Worm (Caenorhabditis elegans) whole organism, L4 larva: Measurements from ENCODE around the gene gop-3.

Experiments
- F10B5.3 ChIP-seq: sonication (generic microtip); optimal IDR thresholded peaks from 2 replicates; lab custom pipeline; 2016; ENCODE audit warnings: mild to moderate bottlenecking, missing genetic modification characterization, missing compliant biosample characterization
- F49E8.2 ChIP-seq: sonication (generic microtip); optimal IDR thresholded peaks from 2 replicates; lab custom pipeline; 2016; ENCODE audit warnings: missing compliant biosample characterization, mild to moderate bottlenecking, missing genetic modification characterization, borderline replicate concordance
- aly-2 ChIP-seq: sonication (generic microtip); optimal IDR thresholded peaks from 2 replicates; lab custom pipeline; 2018; ENCODE audit warnings: missing biosample characterization, missing genetic modification characterization
- ama-1 ChIP-seq: fragments of 150-350 bp; optimal IDR thresholded peaks from 2 replicates; lab custom pipeline; 2014; ENCODE audit warnings: inconsistent platforms, mixed read lengths
- ces-1 ChIP-seq: fragments of 150-350 bp; sonication (generic microtip); optimal IDR thresholded peaks from 4 replicates; lab custom pipeline; 2014; ENCODE audit warnings: missing biosample characterization, missing genetic modification reagents, missing genetic modification characterization
- jun-1 ChIP-seq: fragments of 150-350 bp; optimal IDR thresholded peaks from 2 replicates; lab custom pipeline; 2014; ENCODE audit warnings: missing biosample characterization, missing genetic modification reagents, missing genetic modification characterization
- lin-13 ChIP-seq: fragments of 150-350 bp; optimal IDR thresholded peaks from 2 replicates; lab custom pipeline; 2014; ENCODE audit warnings: missing biosample characterization, missing genetic modification reagents, missing genetic modification characterization
- mdt-29 ChIP-seq: fragments of 200-800 bp; sonication (Bioruptor generic); IDR thresholded peaks from 2 replicates; pipeline ENCODE4 v1.3.6; 2022; ENCODE audit warnings: missing genetic modification reagents, missing genetic modification characterization, missing compliant biosample characterization
- pha-4 ChIP-seq, 2 experiments: fragments of 150-350 bp in 1 of 2; fragments of 200-800 bp in 1 of 2; sonication (Bioruptor generic) in 1 of 2; IDR thresholded peaks in 1 of 2; optimal IDR thresholded peaks in 1 of 2; 2 replicates each; pipeline versions ENCODE4 v1.3.6 to Lab custom; 2014 to 2022; ENCODE audit warnings: missing genetic modification characterization in 2 of 2, missing genetic modification reagents in 2 of 2, missing biosample characterization in 1 of 2, missing compliant biosample characterization in 1 of 2
- pqm-1 ChIP-seq: sonication (generic microtip); optimal IDR thresholded peaks from 2 replicates; lab custom pipeline; 2017; ENCODE audit warnings: missing biosample characterization, missing genetic modification characterization
- rbr-2 ChIP-seq: sonication (generic microtip); optimal IDR thresholded peaks from 2 replicates; lab custom pipeline; 2016; ENCODE audit warnings: missing genotype, missing genetic modification characterization, missing compliant biosample characterization
- spr-1 ChIP-seq: sonication (generic microtip); optimal IDR thresholded peaks from 2 replicates; lab custom pipeline; 2016; ENCODE audit warnings: mild to moderate bottlenecking, missing genetic modification characterization, missing compliant biosample characterization
- unc-39 ChIP-seq: sonication (generic microtip); optimal IDR thresholded peaks from 2 replicates; lab custom pipeline; 2017; ENCODE audit warnings: missing biosample characterization, missing genetic modification characterization
- zag-1 ChIP-seq: fragments of 150-350 bp; optimal IDR thresholded peaks from 2 replicates; lab custom pipeline; 2014; ENCODE audit warnings: missing biosample characterization, missing genetic modification characterization

DNA sequence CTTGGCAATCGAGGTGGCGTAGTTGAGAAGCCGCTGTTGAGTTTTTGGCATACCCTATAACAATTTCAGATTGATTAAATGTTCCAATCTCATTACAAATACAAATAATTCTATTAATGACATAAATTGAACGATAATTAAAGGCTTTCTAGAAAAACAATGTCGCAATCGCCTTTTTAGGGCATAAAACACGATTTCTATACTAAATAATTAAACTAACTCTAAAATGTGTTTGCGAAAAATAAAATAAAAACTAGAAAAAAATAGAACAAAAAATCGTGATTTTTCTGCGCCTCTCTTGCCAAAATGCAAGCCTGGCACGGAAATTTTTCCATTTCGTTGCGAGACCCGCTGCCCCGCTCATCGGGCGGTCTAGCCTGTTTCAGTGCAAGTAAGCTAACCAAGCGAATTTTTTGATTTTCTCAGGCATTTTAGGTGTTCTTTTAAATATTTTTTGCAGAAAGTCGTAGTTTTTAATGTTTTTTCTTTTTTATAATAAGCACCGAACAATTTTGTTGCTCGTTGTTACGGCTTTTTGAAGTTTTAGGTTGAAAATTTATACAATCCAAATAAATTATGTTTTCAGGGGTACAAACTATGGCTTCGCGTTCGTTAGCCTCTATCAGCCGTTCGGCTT lies 32.5 kb upstream of the gop-3 start, which contains the start of the genes C34E10.12, C34E10.10 and atp-2:
- TF ChIP-seq F10B5.3 (tag; lab: Kevin White, UChicago) (no peak), zag-1 (tag; lab: Kevin White, UChicago) (no peak), rbr-2 (tag; lab: Kevin White, UChicago) (peak; percentile 77), spr-1 (tag; lab: Kevin White, UChicago) (peak; percentile 52), F49E8.2 (no peak), pha-4 (GFP tag; IDR thresholded peaks at IDR 0.05; lab: Robert Waterston, UW) (0 out of 2 replicates have a peak, but pooled peaks have one; percentile 14), pha-4 (tag; optimal IDR thresholded peaks at IDR 0.05; lab: Kevin White, UChicago) (no peak), unc-39 (no peak), ces-1 (GFP tag; lab: Kevin White, UChicago) (peak; percentile 23), ama-1 (lab: Kevin White, UChicago) (peak; percentile 88), pqm-1 (tag; lab: Kevin White, UChicago) (peak; percentile 55), jun-1 (tag; lab: Kevin White, UChicago) (no peak), lin-13 (GFP tag; lab: Kevin White, UChicago) (peak; percentile 76), mdt-29 (GFP tag; lab: Robert Waterston, UW) (no peak), aly-2 (tag; lab: Kevin White, UChicago) (no peak)
